Fruit fly (Drosophila melanogaster) whole organism: ENCODE data around the gene Hip1.

ENCODE experiments used
- Dll ChIP-seq: fragments of >200 bp; optimal IDR thresholded peaks from 2 replicates; lab custom pipeline; 2017
- usp ChIP-seq: fragments of >200 bp; optimal IDR thresholded peaks from 2 replicates; lab custom pipeline; 2017; ENCODE audit warnings: missing biosample characterization, missing genetic modification characterization, mixed read lengths

DNA sequence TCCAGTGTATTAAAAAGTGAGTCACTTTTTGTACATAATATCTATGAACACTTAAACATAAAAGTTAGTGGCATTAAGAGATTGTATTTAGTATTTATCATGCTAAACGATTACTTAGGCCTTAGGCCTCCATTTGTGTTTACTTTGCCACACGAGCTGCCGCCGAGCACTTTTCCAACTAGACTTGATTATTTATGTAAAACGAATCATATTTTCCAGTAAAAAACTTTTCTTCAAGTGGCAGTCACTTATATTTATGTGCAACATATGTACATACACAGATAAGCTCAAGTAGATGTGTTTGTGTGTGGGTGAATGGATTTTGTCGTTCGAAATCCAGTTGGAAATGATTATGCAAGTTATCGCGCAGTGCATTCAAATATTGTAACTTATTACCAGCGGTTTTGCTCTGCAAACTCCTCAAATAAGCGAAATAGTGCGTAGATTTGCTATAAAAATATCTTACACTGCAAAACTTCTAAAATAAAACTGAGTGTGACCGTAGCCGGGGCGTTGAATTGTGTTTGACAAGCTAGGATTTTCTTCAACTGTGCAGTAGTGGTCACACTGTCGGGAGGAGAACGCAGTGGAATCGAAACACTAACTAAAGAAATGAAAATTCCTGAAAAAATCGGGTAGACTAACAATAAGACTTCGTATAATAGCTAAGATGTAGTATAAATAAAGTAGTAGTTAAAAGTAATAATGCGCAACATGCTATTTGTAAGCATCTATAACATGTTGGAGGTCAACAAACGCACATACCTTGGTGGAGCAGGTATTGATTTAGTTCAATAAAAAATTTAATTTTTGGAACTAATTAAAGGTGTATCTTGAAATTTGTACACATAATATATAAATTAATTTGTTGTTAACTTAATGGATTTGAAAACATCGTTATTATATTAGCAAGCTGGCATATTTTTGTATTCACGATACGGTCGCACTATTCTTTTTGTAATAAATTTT is 23.5 kb downstream of the Hip1 start, which contains the start of the genes Klc and CG10984:
- TF ChIP-seq Dll (lab: Kevin White, UChicago) (no peak), usp (GFP tag; lab: Kevin White, UChicago) (no peak)
